Fruit fly (Drosophila melanogaster) whole organism, embryonic: Measurements from ENCODE around the gene CG4364.
A peak's percentile ranks its signal among the peaks of the same experiment; 100 is the strongest.

Experiments used
- ATbp ChIP-seq: fragments of 200-800 bp; sonication (Bioruptor generic); optimal IDR thresholded peaks from 2 replicates; lab custom pipeline; 2017; ENCODE audit warnings: missing biosample characterization, mild to moderate bottlenecking, missing genetic modification characterization, missing genetic modification reagents
- Bteb2 ChIP-seq: fragments of 200-800 bp; sonication (Bioruptor generic); optimal IDR thresholded peaks from 2 replicates; lab custom pipeline; 2016; ENCODE audit warnings: missing biosample characterization, missing genetic modification characterization
- CG10543 ChIP-seq: fragments of 200-800 bp; sonication (Bioruptor generic); optimal IDR thresholded peaks from 3 replicates; lab custom pipeline; 2017; ENCODE audit warnings: missing biosample characterization, mild to moderate bottlenecking, missing genetic modification characterization, moderate library complexity
- CG10654 ChIP-seq: fragments of 200-800 bp; sonication (Bioruptor generic); optimal IDR thresholded peaks from 2 replicates; lab custom pipeline; 2016; ENCODE audit warnings: missing biosample characterization, missing genetic modification characterization
- CG11560 ChIP-seq: fragments of 200-800 bp; sonication (Bioruptor generic); IDR thresholded peaks from 3 replicates; pipeline ENCODE4 v1.3.6; 2022; ENCODE audit warnings: missing biosample characterization, missing genetic modification characterization
- CG14667 ChIP-seq: fragments of 200-800 bp; sonication (Bioruptor generic); IDR thresholded peaks from 2 replicates; pipeline ENCODE4 v1.3.6; 2022; ENCODE audit warnings: missing biosample characterization, missing genetic modification characterization
- CG15479 ChIP-seq: fragments of 200-800 bp; sonication (Bioruptor generic); optimal IDR thresholded peaks from 3 replicates; lab custom pipeline; 2019; ENCODE audit warnings: missing biosample characterization, mild to moderate bottlenecking, missing genetic modification characterization, moderate library complexity
- CG15601 ChIP-seq: fragments of 200-800 bp; sonication (Bioruptor generic); optimal IDR thresholded peaks from 3 replicates; lab custom pipeline; 2019; ENCODE audit warnings: missing biosample characterization, mild to moderate bottlenecking, missing genetic modification characterization, moderate library complexity
- CG17359 ChIP-seq: fragments of 200-800 bp; sonication (Bioruptor generic); optimal IDR thresholded peaks from 3 replicates; lab custom pipeline; 2018; ENCODE audit warnings: missing biosample characterization, mild to moderate bottlenecking, missing genetic modification characterization, moderate library complexity
- CG18599 ChIP-seq: fragments of 200-800 bp; sonication (Bioruptor generic); optimal IDR thresholded peaks from 3 replicates; lab custom pipeline; 2017; ENCODE audit warnings: missing biosample characterization, missing genetic modification characterization, mild to moderate bottlenecking, moderate library complexity, missing genetic modification reagents
- CG33557 ChIP-seq: fragments of 200-800 bp; sonication (Bioruptor generic); optimal IDR thresholded peaks from 2 replicates; lab custom pipeline; 2019; ENCODE audit warnings: missing biosample characterization, mild to moderate bottlenecking, missing genetic modification characterization, moderate library complexity
- CG4404 ChIP-seq: fragments of 200-800 bp; sonication (Bioruptor generic); IDR thresholded peaks from 2 replicates; pipeline ENCODE4 v1.3.6; 2022; ENCODE audit warnings: missing biosample characterization, missing genetic modification characterization
- CG4424 ChIP-seq: fragments of 200-800 bp; sonication (Bioruptor generic); optimal IDR thresholded peaks from 3 replicates; lab custom pipeline; 2016; ENCODE audit warnings: missing biosample characterization, missing genetic modification characterization
- CG6765 ChIP-seq: fragments of 200-800 bp; sonication (Bioruptor generic); optimal IDR thresholded peaks from 3 replicates; lab custom pipeline; 2017; ENCODE audit warnings: missing biosample characterization, mild to moderate bottlenecking, missing genetic modification characterization
- CG6813 ChIP-seq: fragments of 200-800 bp; sonication (Bioruptor generic); optimal IDR thresholded peaks from 2 replicates; lab custom pipeline; 2017; ENCODE audit warnings: missing biosample characterization, missing genetic modification characterization, mild to moderate bottlenecking, moderate library complexity, missing genetic modification reagents
- CG7372 ChIP-seq: fragments of 200-800 bp; sonication (Bioruptor generic); IDR thresholded peaks from 2 replicates; pipeline ENCODE4 v1.3.6; 2022; ENCODE audit warnings: missing biosample characterization, missing genetic modification characterization
- CG7963 ChIP-seq: fragments of 200-800 bp; sonication (Bioruptor generic); IDR thresholded peaks from 3 replicates; pipeline ENCODE4 v1.3.6; 2022; ENCODE audit warnings: missing biosample characterization, missing genetic modification characterization; ENCODE audit not compliant: partially characterized antibody
- CG7987 ChIP-seq: fragments of 200-800 bp; sonication (Bioruptor generic); optimal IDR thresholded peaks from 2 replicates; lab custom pipeline; 2018; ENCODE audit warnings: missing biosample characterization, mild to moderate bottlenecking, missing genetic modification characterization, moderate library complexity
- CG8944 ChIP-seq: fragments of 200-800 bp; sonication (Bioruptor generic); optimal IDR thresholded peaks from 3 replicates; lab custom pipeline; 2016; ENCODE audit warnings: missing biosample characterization, missing genetic modification characterization
- CG9797 ChIP-seq: fragments of 200-800 bp; sonication (Bioruptor generic); optimal IDR thresholded peaks from 3 replicates; lab custom pipeline; 2018; ENCODE audit warnings: missing biosample characterization, mild to moderate bottlenecking, missing genetic modification characterization
- CG9876 ChIP-seq: fragments of 200-800 bp; sonication (Bioruptor generic); optimal IDR thresholded peaks from 2 replicates; lab custom pipeline; 2016; ENCODE audit warnings: missing biosample characterization, missing genetic modification characterization
- CHES-1-like ChIP-seq: fragments of 200-800 bp; sonication (Bioruptor generic); optimal IDR thresholded peaks from 2 replicates; lab custom pipeline; 2016; ENCODE audit warnings: missing biosample characterization, missing genetic modification characterization
- ERR ChIP-seq: fragments of 200-800 bp; sonication (Bioruptor generic); optimal IDR thresholded peaks from 2 replicates; lab custom pipeline; 2016; ENCODE audit warnings: missing biosample characterization, missing genetic modification characterization
- Fer1 ChIP-seq: fragments of 200-800 bp; sonication (Bioruptor generic); optimal IDR thresholded peaks from 2 replicates; lab custom pipeline; 2017; ENCODE audit warnings: missing biosample characterization, mild to moderate bottlenecking, missing genetic modification characterization
- GATAe ChIP-seq: fragments of 200-800 bp; sonication (Bioruptor generic); conservative IDR thresholded peaks from 2 replicates; pipeline ENCODE4 v1.3.6; 2022; ENCODE audit warnings: missing biosample characterization, missing genetic modification characterization
- HmgZ ChIP-seq: fragments of 200-800 bp; sonication (Bioruptor generic); optimal IDR thresholded peaks from 2 replicates; lab custom pipeline; 2018; ENCODE audit warnings: missing biosample characterization, mild to moderate bottlenecking, missing genetic modification characterization
- MTF-1 ChIP-seq: fragments of 200-800 bp; sonication (Bioruptor generic); optimal IDR thresholded peaks from 2 replicates; lab custom pipeline; 2018; ENCODE audit warnings: missing biosample characterization, mild to moderate bottlenecking, missing genetic modification characterization, borderline replicate concordance
- NFAT ChIP-seq: fragments of 200-800 bp; sonication (Bioruptor generic); IDR thresholded peaks from 2 replicates; pipeline ENCODE4 v1.3.6; 2022; ENCODE audit warnings: missing biosample characterization, missing genetic modification characterization
- NK7.1 ChIP-seq: fragments of 200-800 bp; sonication (Bioruptor generic); optimal IDR thresholded peaks from 3 replicates; lab custom pipeline; 2016; ENCODE audit warnings: missing biosample characterization, missing genetic modification characterization
- bbx ChIP-seq: fragments of 200-800 bp; sonication (Bioruptor generic); IDR thresholded peaks from 2 replicates; pipeline ENCODE4 v1.3.6; 2022; ENCODE audit warnings: missing biosample characterization, missing genetic modification characterization; ENCODE audit not compliant: partially characterized antibody
- bsh ChIP-seq, 2 experiments: fragments of 200-800 bp; sonication (Bioruptor generic); optimal IDR thresholded peaks; 2 replicates each; lab custom pipeline; 2017 to 2018; ENCODE audit warnings: mild to moderate bottlenecking in 2 of 2, missing biosample characterization in 2 of 2, missing genetic modification characterization in 2 of 2, moderate library complexity in 1 of 2
- dati ChIP-seq: fragments of 200-800 bp; sonication (Bioruptor generic); IDR thresholded peaks from 2 replicates; pipeline ENCODE4 v1.3.6; 2022; ENCODE audit warnings: missing biosample characterization, missing genetic modification characterization
- dmrt11E ChIP-seq: fragments of 200-800 bp; sonication (Bioruptor generic); optimal IDR thresholded peaks from 3 replicates; lab custom pipeline; 2018; ENCODE audit warnings: missing biosample characterization, mild to moderate bottlenecking, missing genetic modification characterization, moderate library complexity
- emc ChIP-seq: fragments of 200-800 bp; sonication (Bioruptor generic); optimal IDR thresholded peaks from 2 replicates; lab custom pipeline; 2016; ENCODE audit warnings: missing biosample characterization, missing genetic modification characterization
- fu2 ChIP-seq: fragments of 200-800 bp; sonication (Bioruptor generic); optimal IDR thresholded peaks from 2 replicates; lab custom pipeline; 2016; ENCODE audit warnings: missing biosample characterization, missing genetic modification characterization
- gem ChIP-seq: fragments of 200-800 bp; sonication (Bioruptor generic); optimal IDR thresholded peaks from 2 replicates; lab custom pipeline; 2019; ENCODE audit warnings: missing biosample characterization, mild to moderate bottlenecking, missing genetic modification characterization, moderate library complexity
- gsb-n ChIP-seq: fragments of 200-800 bp; sonication (Bioruptor generic); optimal IDR thresholded peaks from 3 replicates; lab custom pipeline; 2018; ENCODE audit warnings: missing biosample characterization, mild to moderate bottlenecking, missing genetic modification characterization
- luna ChIP-seq: fragments of 200-800 bp; sonication (Bioruptor generic); optimal IDR thresholded peaks from 2 replicates; lab custom pipeline; 2016; ENCODE audit warnings: missing biosample characterization, missing genetic modification characterization
- onecut ChIP-seq: fragments of 200-800 bp; sonication (Bioruptor generic); IDR thresholded peaks from 2 replicates; pipeline ENCODE4 v1.3.6; 2022; ENCODE audit warnings: missing biosample characterization, missing genetic modification characterization
- pb ChIP-seq: fragments of 200-800 bp; sonication (Bioruptor generic); optimal IDR thresholded peaks from 3 replicates; lab custom pipeline; 2016; ENCODE audit warnings: missing biosample characterization, missing genetic modification characterization
- phol ChIP-seq: fragments of 200-800 bp; sonication (Bioruptor generic); optimal IDR thresholded peaks from 3 replicates; lab custom pipeline; 2018; ENCODE audit warnings: missing biosample characterization, mild to moderate bottlenecking, missing genetic modification characterization, moderate library complexity
- sd ChIP-seq: fragments of 200-800 bp; sonication (Bioruptor generic); optimal IDR thresholded peaks from 3 replicates; lab custom pipeline; 2018; ENCODE audit warnings: missing biosample characterization, mild to moderate bottlenecking, missing genetic modification characterization, moderate library complexity
- sens ChIP-seq: fragments of 200-800 bp; sonication (Bioruptor generic); peaks from one replicate; lab custom pipeline; 2016; ENCODE audit warnings: missing biosample characterization, missing genetic modification characterization
- so ChIP-seq: fragments of 200-800 bp; sonication (Bioruptor generic); IDR thresholded peaks from 3 replicates; pipeline ENCODE4 v1.3.6; 2022; ENCODE audit warnings: missing biosample characterization, missing genetic modification characterization
- sug ChIP-seq: fragments of 200-800 bp; optimal IDR thresholded peaks from 2 replicates; lab custom pipeline; 2019; ENCODE audit warnings: missing biosample characterization, mild to moderate bottlenecking, missing genetic modification characterization, moderate library complexity
- wdn ChIP-seq: fragments of 200-800 bp; sonication (Bioruptor generic); IDR thresholded peaks from 2 replicates; pipeline ENCODE4 v1.3.6; 2022; ENCODE audit warnings: missing biosample characterization, missing genetic modification characterization
- zfh1 ChIP-seq: fragments of 200-800 bp; sonication (Bioruptor generic); IDR thresholded peaks from 3 replicates; pipeline ENCODE4 v1.3.6; 2022; ENCODE audit warnings: missing biosample characterization, missing genetic modification characterization

Gene CG4364

dm6 chr2L:9697561-9697960 is 13.5 kb downstream of the CG4364 start (continued):
- TF ChIP-seq dati (GFP tag; lab: Robert Waterston, UW) (0 out of 2 replicates have a peak, but pooled peaks have one; percentile 10), CG8944 (GFP tag; lab: Kevin White, UChicago) (no peak), CG14667 (GFP tag; lab: Robert Waterston, UW) (no peak), CG15479 (GFP tag; lab: Kevin White, UChicago) (no peak), wdn (GFP tag; lab: Robert Waterston, UW) (0 out of 2 replicates have a peak, but pooled peaks have one; percentile 9), onecut (GFP tag; lab: Robert Waterston, UW) (no peak), emc (no peak), CG9876 (GFP tag; lab: Kevin White, UChicago) (peak; percentile 14), CG4404 (GFP tag; lab: Robert Waterston, UW) (no peak), CG7372 (GFP tag; lab: Robert Waterston, UW) (no peak), MTF-1 (GFP tag; lab: Kevin White, UChicago) (no peak), CG11560 (tag; lab: Robert Waterston, UW) (no peak), CG7963 (GFP tag; lab: Robert Waterston, UW) (no peak), phol (tag; lab: Kevin White, UChicago) (no peak), CHES-1-like (GFP tag; lab: Kevin White, UChicago) (no peak), pb (GFP tag; lab: Kevin White, UChicago) (no peak), so (GFP tag; lab: Robert Waterston, UW) (no peak)

- TF ChIP-seq bsh (GFP tag; optimal IDR thresholded peaks at IDR 0.05; lab: Kevin White, UChicago) (peak in 1 of 2 experiments; percentile 14), luna (GFP tag; lab: Kevin White, UChicago) (no peak), dmrt11E (peak; percentile 32), CG33557 (GFP tag; lab: Kevin White, UChicago) (peak; percentile 52), CG15601 (tag; lab: Kevin White, UChicago) (peak; percentile 45), gem (peak; percentile 22), gsb-n (peak; percentile 16), CG10654 (GFP tag; lab: Kevin White, UChicago) (no peak), sens (peak; percentile 76), NK7.1 (GFP tag; lab: Kevin White, UChicago) (no peak)
- TF ChIP-seq, all 482 proteins: peak for 7
Observed at dm6 chr2L:9695723-9696122, 15.3 kb downstream of the CG4364 start.

dm6 chr2L:9693924-9694610 is 17.0 kb downstream of the CG4364 start:
- no peak for TF ChIP-seq CG4424 (GFP tag; lab: Kevin White, UChicago)
- TF ChIP-seq CG6765 (GFP tag; lab: Kevin White, UChicago) = peak; percentile 13
- TF ChIP-seq ATbp = peak; percentile 18
- TF ChIP-seq CG10543 (GFP tag; lab: Kevin White, UChicago) = peak; percentile 20
- peak; percentile 4 for TF ChIP-seq HmgZ
- TF ChIP-seq NFAT (GFP tag; lab: Robert Waterston, UW) = no peak
- TF ChIP-seq CG6813 = peak; percentile 21
- TF ChIP-seq Fer1 (GFP tag; lab: Kevin White, UChicago) = peak; percentile 21
- peak; percentile 48 for TF ChIP-seq sd (tag; lab: Kevin White, UChicago)
- peak; percentile 4 for TF ChIP-seq CG7987 (GFP tag; lab: Kevin White, UChicago)
- no peak for TF ChIP-seq Bteb2 (GFP tag; lab: Kevin White, UChicago)
- TF ChIP-seq fu2 (GFP tag; lab: Kevin White, UChicago) = no peak
- TF ChIP-seq GATAe (GFP tag; lab: Robert Waterston, UW) = peak; percentile 68
- peak; percentile 72 for TF ChIP-seq ERR (GFP tag; lab: Kevin White, UChicago)
- no peak for TF ChIP-seq CG9797 (GFP tag; lab: Kevin White, UChicago)
- TF ChIP-seq sug (tag; lab: Kevin White, UChicago) = peak; percentile 84
- TF ChIP-seq CG18599 (GFP tag; lab: Kevin White, UChicago) = peak; percentile 23
- TF ChIP-seq zfh1 = 0 out of 3 replicates have a peak, but pooled peaks have one; percentile 21
- TF ChIP-seq CG17359 (tag; lab: Kevin White, UChicago) = no peak
- TF ChIP-seq bbx (GFP tag; lab: Robert Waterston, UW) = peak; percentile 14; the same call in 1 of the 2 replicates
- TF ChIP-seq emc = no peak
